Fruit fly (Drosophila melanogaster): ENCODE measurements around the gene koko.

Gene koko

DNA sequence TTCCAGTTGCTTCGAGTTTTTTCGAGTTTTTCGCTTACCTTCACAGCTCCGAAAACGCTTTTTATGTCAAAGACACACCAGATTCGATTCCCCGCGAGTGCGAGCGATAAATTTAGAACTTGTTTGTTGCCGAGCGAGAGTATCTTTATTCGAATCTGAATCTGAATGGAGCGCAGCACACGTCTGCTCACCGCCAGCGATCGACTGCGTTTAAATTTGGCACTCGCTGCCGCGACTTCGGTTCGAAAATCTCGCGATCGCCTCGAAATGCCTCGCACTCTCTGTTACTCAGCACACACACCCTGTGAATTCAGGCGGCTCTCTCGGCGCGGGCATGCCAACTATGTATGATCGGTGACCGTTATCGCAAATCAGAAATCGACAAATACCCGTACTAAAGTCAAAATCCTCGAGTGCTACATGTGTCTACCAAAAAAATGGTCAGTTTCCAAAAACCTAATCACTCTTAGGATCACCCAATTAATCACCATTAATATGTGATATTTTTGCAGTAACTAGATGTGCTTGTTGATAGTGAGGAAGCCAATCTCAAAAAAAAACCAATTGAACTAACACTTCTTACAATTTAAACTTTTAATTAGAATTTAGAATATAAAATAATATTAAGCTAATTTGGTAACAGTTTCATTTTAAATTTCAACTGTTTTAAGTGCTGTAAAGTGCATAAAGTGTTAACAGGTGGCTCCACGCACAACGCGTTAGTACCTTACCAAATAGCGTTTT lies 3.7 kb upstream of the koko start, which contains the start of gene Vha100-2 (continued):
- TF ChIP-seq trh (GFP tag; optimal IDR thresholded peaks at IDR 0.05): no peak
- TF ChIP-seq klu (GFP tag; IDR thresholded peaks at IDR 0.05): no peak
- peak; percentile 48; the same call in 2 of the 3 replicates for TF ChIP-seq ken (GFP tag; IDR thresholded peaks at IDR 0.05)
- TF ChIP-seq yki (optimal IDR thresholded peaks at IDR 0.05): no peak
- TF ChIP-seq fd64A (GFP tag; optimal IDR thresholded peaks at IDR 0.05): no peak
- no peak for TF ChIP-seq inv (GFP tag; IDR thresholded peaks at IDR 0.05; ENCODE audit: partially characterized antibody)
- TF ChIP-seq HHEX (GFP tag; optimal IDR thresholded peaks at IDR 0.05): no peak
- TF ChIP-seq CG17385 (GFP tag; optimal IDR thresholded peaks at IDR 0.05): peak; percentile 20
- TF ChIP-seq Fer3 (tag; optimal IDR thresholded peaks at IDR 0.05): peak; percentile 39
- no peak for TF ChIP-seq slou (GFP tag; optimal IDR thresholded peaks at IDR 0.05)
- TF ChIP-seq CG32772 (GFP tag; IDR thresholded peaks at IDR 0.05): 0 out of 2 replicates have a peak, but pooled peaks have one; percentile 14
- TF ChIP-seq CG10543 (GFP tag; optimal IDR thresholded peaks at IDR 0.05): peak; percentile 86
- TF ChIP-seq Hmx (GFP tag; optimal IDR thresholded peaks at IDR 0.05): no peak
- peak; percentile 23 for TF ChIP-seq Bteb2 (GFP tag; optimal IDR thresholded peaks at IDR 0.05)
- TF ChIP-seq caup (GFP tag; optimal IDR thresholded peaks at IDR 0.05; ENCODE audit: severe bottlenecking): peak; percentile 41
- TF ChIP-seq fd102C (GFP tag; optimal IDR thresholded peaks at IDR 0.05): no peak
- no peak for TF ChIP-seq CG5245 (GFP tag; optimal IDR thresholded peaks at IDR 0.05)
- no peak for TF ChIP-seq CG10431 (GFP tag; optimal IDR thresholded peaks at IDR 0.05)
- TF ChIP-seq CG30431 (GFP tag; optimal IDR thresholded peaks at IDR 0.05): no peak
- TF ChIP-seq Dp (GFP tag; optimal IDR thresholded peaks at IDR 0.05): peak; percentile 63
- TF ChIP-seq CG17328 (GFP tag; IDR thresholded peaks at IDR 0.05): no peak
- peak; percentile 55 for TF ChIP-seq B-H2 (GFP tag; optimal IDR thresholded peaks at IDR 0.05)
- no peak for TF ChIP-seq esg (GFP tag; conservative IDR thresholded peaks at IDR 0.05)
- TF ChIP-seq odd (GFP tag; optimal IDR thresholded peaks at IDR 0.05): no peak
- TF ChIP-seq CG3847 (GFP tag; IDR thresholded peaks at IDR 0.05): no peak; the same call in none of the 2 replicates
- no peak for TF ChIP-seq CG10565 (GFP tag; optimal IDR thresholded peaks at IDR 0.05)
- no peak; the same call in 1 of the 2 replicates for TF ChIP-seq CG6689 (GFP tag; IDR thresholded peaks at IDR 0.05)
- peak; percentile 70 for TF ChIP-seq mirr (GFP tag; optimal IDR thresholded peaks at IDR 0.05)
- TF ChIP-seq CG12155 (GFP tag; optimal IDR thresholded peaks at IDR 0.05): peak; percentile 94
- TF ChIP-seq Atf-2 (GFP tag; optimal IDR thresholded peaks at IDR 0.05): no peak
- TF ChIP-seq CG31365 (tag; optimal IDR thresholded peaks at IDR 0.05): no peak
- TF ChIP-seq CG7357 (GFP tag; IDR thresholded peaks at IDR 0.05): no peak; the same call in 2 of the 3 replicates
- TF ChIP-seq CG1832 (GFP tag; optimal IDR thresholded peaks at IDR 0.05): no peak
- TF ChIP-seq en (GFP tag; optimal IDR thresholded peaks at IDR 0.05): no peak
- TF ChIP-seq Doc3 (GFP tag; IDR thresholded peaks at IDR 0.05; ENCODE audit: partially characterized antibody): no peak
- TF ChIP-seq Pdp1 (GFP tag; optimal IDR thresholded peaks at IDR 0.05): no peak
- no peak for TF ChIP-seq pum (GFP tag; optimal IDR thresholded peaks at IDR 0.05)
- TF ChIP-seq CG9609 (GFP tag; optimal IDR thresholded peaks at IDR 0.05): no peak
- TF ChIP-seq ranshi (GFP tag; IDR thresholded peaks at IDR 0.05): no peak; the same call in 1 of the 2 replicates
- TF ChIP-seq CG10959 (GFP tag; IDR thresholded peaks at IDR 0.05): no peak
- peak; percentile 48; the same call in 1 of the 3 replicates for TF ChIP-seq CG11695 (GFP tag; IDR thresholded peaks at IDR 0.05)
- no peak for TF ChIP-seq CG6683 (GFP tag; optimal IDR thresholded peaks at IDR 0.05)
- TF ChIP-seq oc (tag; optimal IDR thresholded peaks at IDR 0.05): no peak
- TF ChIP-seq CG13894 (tag; optimal IDR thresholded peaks at IDR 0.05): peak; percentile 44
- peak; percentile 27 for TF ChIP-seq Hr51 (GFP tag; optimal IDR thresholded peaks at IDR 0.05)
- peak; percentile 56 for TF ChIP-seq CG13296 (GFP tag; optimal IDR thresholded peaks at IDR 0.05)
- TF ChIP-seq CG12942 (GFP tag; optimal IDR thresholded peaks at IDR 0.05): no peak
- no peak for TF ChIP-seq pros (GFP tag; optimal IDR thresholded peaks at IDR 0.05)
- TF ChIP-seq p53 (GFP tag; optimal IDR thresholded peaks at IDR 0.05): no peak
